Fruit fly (Drosophila melanogaster): Measurements from ENCODE around the gene tal-1A.

The tal-1A gene

DNA sequence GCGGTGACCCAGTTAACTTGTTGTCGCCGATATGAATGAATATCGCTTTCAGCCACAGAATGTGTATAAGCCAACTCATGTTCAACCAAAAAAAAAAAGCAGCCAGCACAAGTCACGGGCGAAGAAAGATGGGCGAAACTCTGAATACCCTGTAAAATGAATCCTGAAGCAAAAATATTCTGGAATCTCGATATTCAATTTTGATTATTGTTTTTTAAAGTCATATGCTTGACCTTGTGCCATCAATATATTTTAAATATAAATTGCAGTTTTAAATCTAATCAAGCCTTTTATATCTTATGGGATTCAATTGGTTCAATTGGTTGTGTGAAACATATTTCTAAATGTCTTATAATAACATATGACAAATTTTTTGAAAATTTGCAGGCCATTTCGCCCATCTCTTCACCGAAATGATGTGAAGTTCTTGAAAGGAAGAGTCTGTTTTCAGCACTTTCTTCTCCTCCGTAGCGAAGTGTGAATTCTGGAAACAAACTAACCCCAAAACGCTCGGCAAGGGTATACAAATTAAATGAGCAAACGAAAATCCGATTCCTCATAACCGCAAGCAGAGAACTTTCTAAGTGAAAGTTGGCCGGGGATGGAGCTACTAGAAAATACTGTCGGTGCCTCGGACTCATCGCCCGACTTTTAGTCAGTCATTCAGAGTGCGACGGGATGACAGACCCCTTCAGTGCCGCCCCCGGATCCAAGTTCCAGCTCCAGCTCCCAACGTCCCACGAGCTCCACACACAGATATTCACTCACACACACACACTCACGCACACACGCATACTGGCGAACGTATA lies 2.9 kb downstream of the tal-1A start (continued):
- TF ChIP-seq Eip93F (GFP tag; optimal IDR thresholded peaks at IDR 0.05) (no peak), Eip78C (GFP tag) (peak; percentile 59), CG10669 (GFP tag; optimal IDR thresholded peaks at IDR 0.05) (no peak), Lpt (GFP tag; optimal IDR thresholded peaks at IDR 0.05) (no peak), CG8119 (GFP tag; IDR thresholded peaks at IDR 0.05) (no peak), Sox15 (GFP tag; optimal IDR thresholded peaks at IDR 0.05) (no peak), spab (GFP tag; optimal IDR thresholded peaks at IDR 0.05) (no peak), CG8319 (GFP tag; optimal IDR thresholded peaks at IDR 0.05) (no peak), Gug (GFP tag; IDR thresholded peaks at IDR 0.05) (no peak), CG6808 (GFP tag; optimal IDR thresholded peaks at IDR 0.05) (no peak), CG11294 (GFP tag; IDR thresholded peaks at IDR 0.05) (no peak), CG11762 (GFP tag; optimal IDR thresholded peaks at IDR 0.05; ENCODE audit: insufficient read depth) (no peak), Hr38 (GFP tag; optimal IDR thresholded peaks at IDR 0.05) (no peak), cyc (GFP tag; optimal IDR thresholded peaks at IDR 0.05) (no peak)

- no peak for TF ChIP-seq CG31627 (GFP tag; optimal IDR thresholded peaks at IDR 0.05)
- peak; percentile 18 for TF ChIP-seq CG10669 (GFP tag; optimal IDR thresholded peaks at IDR 0.05)
- TF ChIP-seq esn (GFP tag; optimal IDR thresholded peaks at IDR 0.05), result no peak
- peak; percentile 82 for TF ChIP-seq Eip78C (GFP tag)
- TF ChIP-seq Sox14 (GFP tag; optimal IDR thresholded peaks at IDR 0.05), result peak; percentile 20
- TF ChIP-seq CG6163 (GFP tag; IDR thresholded peaks at IDR 0.05), result peak; percentile 67; the same call in 2 of the 3 replicates
- peak; percentile 8 for TF ChIP-seq spab (GFP tag; optimal IDR thresholded peaks at IDR 0.05)
- peak; percentile 17 for TF ChIP-seq vri (GFP tag; optimal IDR thresholded peaks at IDR 0.05)
- no peak for TF ChIP-seq topi (GFP tag; optimal IDR thresholded peaks at IDR 0.05)
- peak; percentile 74 for TF ChIP-seq Blimp-1 (GFP tag; optimal IDR thresholded peaks at IDR 0.05)
- peak; percentile 18 for TF ChIP-seq CG6792 (GFP tag; optimal IDR thresholded peaks at IDR 0.05)
- peak; percentile 53 for TF ChIP-seq Sox102F (GFP tag; optimal IDR thresholded peaks at IDR 0.05)
- TF ChIP-seq ss (GFP tag; optimal IDR thresholded peaks at IDR 0.05), result peak in 1 of 2 experiments; percentile 70
- TF ChIP-seq Smox (GFP tag; optimal IDR thresholded peaks at IDR 0.05), result peak; percentile 32
- TF ChIP-seq lz (GFP tag; optimal IDR thresholded peaks at IDR 0.05), result peak; percentile 21
- peak; percentile 73 for TF ChIP-seq Eip75B (GFP tag; optimal IDR thresholded peaks at IDR 0.05)
- peak; percentile 4 for TF ChIP-seq CG6276 (GFP tag; optimal IDR thresholded peaks at IDR 0.05)
- TF ChIP-seq fd85E (GFP tag; optimal IDR thresholded peaks at IDR 0.05), result no peak
- peak; percentile 60 for TF ChIP-seq net (GFP tag; optimal IDR thresholded peaks at IDR 0.05)
- TF ChIP-seq CG9139 (GFP tag; optimal IDR thresholded peaks at IDR 0.05), result no peak
- TF ChIP-seq CG8119 (GFP tag; IDR thresholded peaks at IDR 0.05), result peak; percentile 36; the same call in 1 of the 3 replicates
- peak; percentile 27 for TF ChIP-seq fkh (GFP tag; optimal IDR thresholded peaks at IDR 0.05)
- peak; percentile 4 for TF ChIP-seq dsx (GFP tag; optimal IDR thresholded peaks at IDR 0.05; ENCODE audit: poor library complexity, severe bottlenecking)
- TF ChIP-seq CG6854 (GFP tag; optimal IDR thresholded peaks at IDR 0.05), result peak; percentile 93
- peak; percentile 73 for TF ChIP-seq eg (GFP tag; IDR thresholded peaks at IDR 0.05)
- peak; percentile 12 for TF ChIP-seq Met (GFP tag; optimal IDR thresholded peaks at IDR 0.05)
- TF ChIP-seq CG8319 (GFP tag; optimal IDR thresholded peaks at IDR 0.05), result peak; percentile 0
- no peak for TF ChIP-seq Hr38 (GFP tag; optimal IDR thresholded peaks at IDR 0.05)
- no peak for TF ChIP-seq CG11902 (GFP tag; optimal IDR thresholded peaks at IDR 0.05)
- TF ChIP-seq achi (GFP tag; optimal IDR thresholded peaks at IDR 0.05), result peak; percentile 40
- TF ChIP-seq cyc (GFP tag; optimal IDR thresholded peaks at IDR 0.05), result peak; percentile 3
- no peak; the same call in 1 of the 2 replicates for TF ChIP-seq CG15336 (GFP tag; IDR thresholded peaks at IDR 0.05)
- TF ChIP-seq svp (GFP tag), result peak; percentile 29
- no peak for TF ChIP-seq acj6 (GFP tag; optimal IDR thresholded peaks at IDR 0.05)
- TF ChIP-seq CG3919 (GFP tag; optimal IDR thresholded peaks at IDR 0.05), result peak; percentile 21
- peak; percentile 41 for TF ChIP-seq pdm3 (GFP tag; optimal IDR thresholded peaks at IDR 0.05)
- peak; percentile 3 for TF ChIP-seq Ets96B (tag; optimal IDR thresholded peaks at IDR 0.05)
- peak; percentile 43 for TF ChIP-seq CG8632 (GFP tag; optimal IDR thresholded peaks at IDR 0.05)
- peak; percentile 41 for TF ChIP-seq CG34406 (GFP tag; optimal IDR thresholded peaks at IDR 0.05)
- no peak for TF ChIP-seq CG4318 (GFP tag; optimal IDR thresholded peaks at IDR 0.05)
- peak; percentile 36 for TF ChIP-seq CG6808 (GFP tag; optimal IDR thresholded peaks at IDR 0.05)
- peak; percentile 13 for TF ChIP-seq CG3032 (tag; optimal IDR thresholded peaks at IDR 0.05)
Measured at dm6 chr3R:13816375-13816711, 3.4 kb downstream of the tal-1A start.

Data from whole organism, prepupa.